Worm (Caenorhabditis elegans) whole organism, mixed stage, embryonic: Measurements from ENCODE around the gene btb-11.

Experiments used
- elt-3 ChIP-seq: fragments of 150-350 bp; optimal IDR thresholded peaks from 2 replicates; lab custom pipeline; 2014; ENCODE audit warnings: missing biosample characterization, missing genetic modification characterization
- nhr-28 ChIP-seq: fragments of 150-350 bp; optimal IDR thresholded peaks from 2 replicates; lab custom pipeline; 2014; ENCODE audit warnings: missing biosample characterization, missing genetic modification characterization
- pha-4 ChIP-seq: fragments of 150-350 bp; optimal IDR thresholded peaks from 2 replicates; lab custom pipeline; 2018; ENCODE audit warnings: missing biosample characterization, missing genetic modification reagents, missing genetic modification characterization
- snpc-4 ChIP-seq: fragments of 150-350 bp; optimal IDR thresholded peaks from 2 replicates; lab custom pipeline; 2014; ENCODE audit warnings: missing biosample characterization, missing genetic modification characterization

- TF ChIP-seq elt-3 (tag; lab: Kevin White, UChicago) (no peak), snpc-4 (tag; lab: Kevin White, UChicago) (no peak), nhr-28 (tag; lab: Kevin White, UChicago) (no peak), pha-4 (tag; lab: Kevin White, UChicago) (no peak)
These were observed 39.3 kb upstream of the btb-11 start for ce11 chrII:1063926-1064325.
